Worm (Caenorhabditis elegans) whole organism, L2 larva: ENCODE measurements around the gene ZC84.1.

Experiments used
- C34F6.9 ChIP-seq: fragments of 150-350 bp; optimal IDR thresholded peaks from 2 replicates; lab custom pipeline; 2014; ENCODE audit warnings: missing biosample characterization, missing genetic modification characterization
- ZK546.5 ChIP-seq: sonication (generic microtip); optimal IDR thresholded peaks from 2 replicates; lab custom pipeline; 2017; ENCODE audit warnings: missing biosample characterization, missing genetic modification characterization
- alr-1 ChIP-seq: fragments of 150-350 bp; optimal IDR thresholded peaks from 2 replicates; lab custom pipeline; 2014; ENCODE audit warnings: missing biosample characterization, missing genetic modification characterization
- blmp-1 ChIP-seq: sonication (generic microtip); optimal IDR thresholded peaks from 2 replicates; lab custom pipeline; 2017; ENCODE audit warnings: missing genetic modification characterization, mild to moderate bottlenecking, missing compliant biosample characterization, antibody characterized with exemption, moderate library complexity; ENCODE audit not compliant: insufficient read depth
- ceh-16 ChIP-seq: fragments of 150-350 bp; optimal IDR thresholded peaks from 2 replicates; lab custom pipeline; 2014; ENCODE audit warnings: missing biosample characterization, missing genetic modification characterization
- crh-2 ChIP-seq: sonication (generic microtip); optimal IDR thresholded peaks from 2 replicates; lab custom pipeline; 2017; ENCODE audit warnings: missing biosample characterization, missing genetic modification characterization
- egl-27 ChIP-seq: sonication (generic microtip); optimal IDR thresholded peaks from 3 replicates; lab custom pipeline; 2017; ENCODE audit warnings: missing biosample characterization, missing genetic modification reagents, missing genetic modification characterization
- elt-1 ChIP-seq: fragments of 150-350 bp; optimal IDR thresholded peaks from 2 replicates; lab custom pipeline; 2014; ENCODE audit warnings: missing biosample characterization, missing genetic modification characterization
- fos-1 ChIP-seq: fragments of 150-350 bp; optimal IDR thresholded peaks from 2 replicates; lab custom pipeline; 2014; ENCODE audit warnings: missing biosample characterization, missing genetic modification characterization
- gmeb-1 ChIP-seq: fragments of 150-350 bp; optimal IDR thresholded peaks from 2 replicates; lab custom pipeline; 2014; ENCODE audit warnings: missing biosample characterization, missing genetic modification characterization
- lin-11 ChIP-seq: fragments of 150-350 bp; sonication (generic microtip); optimal IDR thresholded peaks from 2 replicates; lab custom pipeline; 2014; ENCODE audit warnings: missing biosample characterization, missing genetic modification characterization, inconsistent platforms, mixed read lengths
- lin-13 ChIP-seq: fragments of 150-350 bp; optimal IDR thresholded peaks from 2 replicates; lab custom pipeline; 2014; ENCODE audit warnings: missing biosample characterization, missing genetic modification reagents, missing genetic modification characterization
- lsy-2 ChIP-seq, 2 experiments: fragments of 150-350 bp in 1 of 2; sonication (generic microtip) in 1 of 2; optimal IDR thresholded peaks; 2 replicates each; lab custom pipeline; 2014 to 2017; ENCODE audit warnings: missing biosample characterization in 2 of 2, missing genetic modification characterization in 2 of 2
- mab-5 ChIP-seq: fragments of 150-350 bp; optimal IDR thresholded peaks from 2 replicates; lab custom pipeline; 2014; ENCODE audit warnings: missing biosample characterization, missing genetic modification characterization
- mbf-1 ChIP-seq: sonication (generic microtip); optimal IDR thresholded peaks from 2 replicates; lab custom pipeline; 2017; ENCODE audit warnings: missing biosample characterization, missing genetic modification characterization
- mdl-1 ChIP-seq, 2 experiments: fragments of 150-350 bp in 1 of 2; sonication (generic microtip) in 1 of 2; optimal IDR thresholded peaks; 2 replicates each; lab custom pipeline; 2017; ENCODE audit warnings: missing biosample characterization in 2 of 2, missing genetic modification characterization in 2 of 2
- nhr-10 ChIP-seq: sonication (generic microtip); optimal IDR thresholded peaks from 2 replicates; lab custom pipeline; 2017; ENCODE audit warnings: missing biosample characterization, missing genetic modification characterization
- nhr-11 ChIP-seq: fragments of 150-350 bp; optimal IDR thresholded peaks from 2 replicates; lab custom pipeline; 2014; ENCODE audit warnings: missing biosample characterization, missing genetic modification characterization
- nhr-12 ChIP-seq: fragments of 150-350 bp; optimal IDR thresholded peaks from 2 replicates; lab custom pipeline; 2014; ENCODE audit warnings: missing biosample characterization, missing genetic modification characterization
- nhr-129 ChIP-seq: fragments of 150-350 bp; optimal IDR thresholded peaks from 2 replicates; lab custom pipeline; 2014; ENCODE audit warnings: missing biosample characterization, missing genetic modification characterization
- nhr-21 ChIP-seq: fragments of 150-350 bp; optimal IDR thresholded peaks from 2 replicates; lab custom pipeline; 2014; ENCODE audit warnings: missing biosample characterization, missing genetic modification characterization
- nhr-25 ChIP-seq: fragments of 150-350 bp; sonication (generic microtip); optimal IDR thresholded peaks from 3 replicates; lab custom pipeline; 2014; ENCODE audit warnings: missing biosample characterization, missing genetic modification characterization
- nhr-6 ChIP-seq: fragments of 150-350 bp; optimal IDR thresholded peaks from 2 replicates; lab custom pipeline; 2014; ENCODE audit warnings: missing biosample characterization, missing genetic modification characterization
- nhr-77 ChIP-seq: fragments of 150-350 bp; optimal IDR thresholded peaks from 2 replicates; lab custom pipeline; 2014; ENCODE audit warnings: missing biosample characterization, missing genetic modification characterization
- peb-1 ChIP-seq: fragments of 150-350 bp; optimal IDR thresholded peaks from 2 replicates; lab custom pipeline; 2014; ENCODE audit warnings: missing biosample characterization, missing genetic modification characterization
- sem-4 ChIP-seq: fragments of 150-350 bp; optimal IDR thresholded peaks from 2 replicates; lab custom pipeline; 2014; ENCODE audit warnings: missing biosample characterization, missing genetic modification reagents, missing genetic modification characterization
- sma-3 ChIP-seq: sonication (generic microtip); optimal IDR thresholded peaks from 2 replicates; lab custom pipeline; 2016; ENCODE audit warnings: missing genetic modification reagents, missing genetic modification characterization, missing compliant biosample characterization
- sma-9 ChIP-seq, 2 experiments: fragments of 150-350 bp in 1 of 2; sonication (generic microtip) in 1 of 2; optimal IDR thresholded peaks; 2 replicates each; lab custom pipeline; 2014 to 2016; ENCODE audit warnings: missing genetic modification characterization in 2 of 2, mild to moderate bottlenecking in 1 of 2, missing biosample characterization in 1 of 2, missing compliant biosample characterization in 1 of 2, missing genetic modification reagents in 1 of 2, moderate library complexity in 1 of 2
- snpc-4 ChIP-seq: fragments of 150-350 bp; optimal IDR thresholded peaks from 2 replicates; lab custom pipeline; 2014; ENCODE audit warnings: missing biosample characterization, missing genetic modification characterization
- unc-39 ChIP-seq: fragments of 150-350 bp; optimal IDR thresholded peaks from 2 replicates; lab custom pipeline; 2014; ENCODE audit warnings: missing biosample characterization, missing genetic modification characterization
- unc-55 ChIP-seq: fragments of 150-350 bp; sonication (generic microtip); optimal IDR thresholded peaks from 3 replicates; lab custom pipeline; 2014; ENCODE audit warnings: missing biosample characterization, missing genetic modification reagents, missing genetic modification characterization
- zag-1 ChIP-seq: fragments of 150-350 bp; optimal IDR thresholded peaks from 2 replicates; lab custom pipeline; 2014; ENCODE audit warnings: missing biosample characterization, missing genetic modification characterization
- ztf-11 ChIP-seq: sonication (generic microtip); optimal IDR thresholded peaks from 2 replicates; lab custom pipeline; 2017; ENCODE audit warnings: missing biosample characterization, missing genetic modification characterization

Gene ZC84.1

ce11 chrIII:9228722-9229121, 22.6 kb upstream of the ZC84.1 start, which contains the start of gene rnr-1:
Gene rnr-1, minus strand, starts transcription at chrIII:9228798.
- TF ChIP-seq nhr-11 (tag; lab: Kevin White, UChicago): no peak
- no peak for TF ChIP-seq nhr-77
- TF ChIP-seq zag-1 (tag; lab: Kevin White, UChicago): no peak
- no peak for TF ChIP-seq ceh-16 (tag; lab: Kevin White, UChicago)
- TF ChIP-seq alr-1 (tag; lab: Kevin White, UChicago): no peak
- no peak for TF ChIP-seq fos-1 (tag; lab: Kevin White, UChicago)

- TF ChIP-seq lin-13 (GFP tag; lab: Kevin White, UChicago) (peak; percentile 48), gmeb-1 (tag; lab: Kevin White, UChicago) (peak; percentile 75), ztf-11 (tag; lab: Kevin White, UChicago) (no peak), sem-4 (tag; lab: Kevin White, UChicago) (no peak), lsy-2 (tag; optimal IDR thresholded peaks at IDR 0.05; lab: Kevin White, UChicago) (peak in 1 of 2 experiments; percentile 71), unc-55 (peak; percentile 82), blmp-1 (no peak), nhr-129 (peak; percentile 65), C34F6.9 (tag; lab: Kevin White, UChicago) (peak; percentile 61), sma-9 (GFP tag; optimal IDR thresholded peaks at IDR 0.05; lab: Kevin White, UChicago) (peak; percentile 3), sma-9 (tag; optimal IDR thresholded peaks at IDR 0.05; lab: Kevin White, UChicago) (no peak)
These were observed 22.1 kb upstream of the ZC84.1 start for ce11 chrIII:9228190-9228589.

DNA sequence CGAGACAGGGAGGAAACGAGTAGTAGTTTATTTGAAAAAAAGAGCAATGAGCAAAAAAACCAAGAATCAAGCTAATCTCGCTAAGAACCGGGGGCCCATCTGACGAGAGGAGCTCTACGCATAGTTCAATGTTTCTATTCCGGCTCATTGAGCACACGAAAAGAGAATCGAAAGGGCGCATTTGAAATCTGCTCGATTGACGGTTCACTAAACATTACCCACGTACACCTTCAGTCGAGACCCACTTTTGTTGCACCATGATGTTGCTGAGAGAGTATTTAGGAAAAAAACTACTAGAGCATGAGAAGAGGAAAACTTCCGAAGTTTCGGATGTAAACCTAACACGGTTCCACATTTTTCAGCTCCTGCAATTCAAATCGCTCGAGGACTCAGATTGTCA, 18.9 kb upstream of the ZC84.1 start:
- TF ChIP-seq egl-27 (tag; lab: Kevin White, UChicago): no peak
- TF ChIP-seq elt-1 (tag; lab: Kevin White, UChicago): no peak
- TF ChIP-seq nhr-11 (tag; lab: Kevin White, UChicago): no peak
- no peak for TF ChIP-seq ztf-11 (tag; lab: Kevin White, UChicago)
- no peak for TF ChIP-seq ZK546.5
- TF ChIP-seq nhr-10 (tag; lab: Kevin White, UChicago): no peak
- no peak for TF ChIP-seq snpc-4
- TF ChIP-seq sem-4 (tag; lab: Kevin White, UChicago): no peak
- TF ChIP-seq, all 48 proteins: peak for 0

- TF ChIP-seq sma-3 (GFP tag; lab: Kevin White, UChicago): no peak
- TF ChIP-seq nhr-6 (tag; lab: Kevin White, UChicago): no peak
- TF ChIP-seq snpc-4: no peak
- TF ChIP-seq ceh-16 (tag; lab: Kevin White, UChicago): no peak
These were observed 9.3 kb upstream of the ZC84.1 start, which contains the start of gene npr-29 for ce11 chrIII:9215367-9215766. Gene npr-29, minus strand, starts transcription at chrIII:9215467.

ce11 chrIII:9201977-9202376, 4.1 kb downstream of the ZC84.1 start:
- no peak for TF ChIP-seq mab-5 (tag; lab: Kevin White, UChicago)
- no peak for TF ChIP-seq unc-55
- no peak for TF ChIP-seq zag-1 (tag; lab: Kevin White, UChicago)
- TF ChIP-seq nhr-12 (tag; lab: Kevin White, UChicago): no peak
- TF ChIP-seq mdl-1 (tag; optimal IDR thresholded peaks at IDR 0.05; lab: Kevin White, UChicago): no peak
- no peak for TF ChIP-seq sma-9 (GFP tag; optimal IDR thresholded peaks at IDR 0.05; lab: Kevin White, UChicago)
- no peak for TF ChIP-seq sma-9 (tag; optimal IDR thresholded peaks at IDR 0.05; lab: Kevin White, UChicago)
- TF ChIP-seq ztf-11 (tag; lab: Kevin White, UChicago): no peak
- TF ChIP-seq nhr-25 (tag; lab: Kevin White, UChicago): no peak
- no peak for TF ChIP-seq crh-2 (tag; lab: Kevin White, UChicago)
- no peak for TF ChIP-seq nhr-11 (tag; lab: Kevin White, UChicago)
- no peak for TF ChIP-seq peb-1
- no peak for TF ChIP-seq lin-13 (GFP tag; lab: Kevin White, UChicago)

DNA sequence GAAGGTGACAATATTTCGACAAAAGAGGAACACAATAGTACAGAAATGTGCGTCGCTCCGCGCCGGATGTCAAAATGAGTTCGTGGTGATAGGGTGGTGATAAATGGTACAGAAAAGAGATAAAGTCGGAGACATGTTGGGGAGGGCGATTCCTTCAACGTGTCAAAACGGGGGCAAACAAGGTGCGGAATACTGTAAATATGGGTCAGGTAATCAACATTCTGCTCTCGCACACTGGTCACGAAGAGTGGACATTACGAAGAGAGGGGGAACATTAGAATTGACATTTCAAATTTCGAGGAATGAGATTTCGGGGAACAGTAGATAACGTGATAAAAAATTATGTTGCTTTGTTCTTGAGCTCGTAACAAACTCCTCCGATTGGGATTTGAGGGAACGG, 6.5 kb downstream of the ZC84.1 start, which contains the start of gene ZC84.6:
TSS of gene ZC84.6 (minus strand) at position 101 of the 400 bp plus-strand sequence.
- TF ChIP-seq sma-3 (GFP tag; lab: Kevin White, UChicago) (no peak), unc-39 (tag; lab: Kevin White, UChicago) (no peak), mdl-1 (tag; optimal IDR thresholded peaks at IDR 0.05; lab: Kevin White, UChicago) (no peak), lin-13 (GFP tag; lab: Kevin White, UChicago) (no peak), zag-1 (tag; lab: Kevin White, UChicago) (no peak), lin-11 (tag; lab: Kevin White, UChicago) (no peak), mbf-1 (tag; lab: Kevin White, UChicago) (no peak), ceh-16 (tag; lab: Kevin White, UChicago) (no peak), alr-1 (tag; lab: Kevin White, UChicago) (no peak), nhr-21 (tag; lab: Kevin White, UChicago) (no peak)
